Worm (Caenorhabditis elegans) whole organism, L4/young adult: ENCODE measurements around the gene str-118.

Experiments
- W03F9.2 ChIP-seq: fragments of 150-350 bp; optimal IDR thresholded peaks from 2 replicates; lab custom pipeline; 2014; ENCODE audit warnings: missing biosample characterization, missing genetic modification characterization
- him-1 ChIP-seq: sonication (generic microtip); optimal IDR thresholded peaks from 2 replicates; lab custom pipeline; 2016; ENCODE audit warnings: missing genotype, missing genetic modification reagents, missing genetic modification characterization, missing compliant biosample characterization

- TF ChIP-seq him-1, result no peak
- no peak for TF ChIP-seq W03F9.2 (tag; lab: Kevin White, UChicago)
These were observed 21.0 kb upstream of the str-118 start, which contains the start of gene acl-2 for ce11 chrV:10030992-10031383.
